Worm (Caenorhabditis elegans) whole organism, early embryonic: ENCODE data around the gene F36A4.1.

Experiments
- B0310.2 ChIP-seq: sonication (generic microtip); optimal IDR thresholded peaks from 2 replicates; lab custom pipeline; 2016; ENCODE audit warnings: mild to moderate bottlenecking, missing genetic modification characterization, missing compliant biosample characterization
- F13C5.2 ChIP-seq: sonication (generic microtip); optimal IDR thresholded peaks from 2 replicates; lab custom pipeline; 2017; ENCODE audit warnings: mild to moderate bottlenecking, missing genetic modification characterization, inconsistent platforms, missing compliant biosample characterization
- aly-1 ChIP-seq: sonication (generic microtip); optimal IDR thresholded peaks from 2 replicates; lab custom pipeline; 2016; ENCODE audit warnings: missing genetic modification characterization, missing compliant biosample characterization
- ama-1 ChIP-seq: fragments of 150-350 bp; optimal IDR thresholded peaks from 2 replicates; lab custom pipeline; 2014
- ceh-13 ChIP-seq: fragments of 200-800 bp; sonication (Bioruptor generic); optimal IDR thresholded peaks from 2 replicates; lab custom pipeline; 2018; ENCODE audit warnings: mild to moderate bottlenecking, missing genetic modification characterization, missing compliant biosample characterization
- ets-7 ChIP-seq: sonication (generic microtip); optimal IDR thresholded peaks from 2 replicates; lab custom pipeline; 2016; ENCODE audit warnings: missing genotype, missing genetic modification characterization, missing compliant biosample characterization
- flt-1 ChIP-seq: fragments of 200-800 bp; sonication (Bioruptor generic); IDR thresholded peaks from 2 replicates; pipeline ENCODE4 v1.3.6; 2022; ENCODE audit warnings: missing genetic modification characterization, missing compliant biosample characterization
- hmg-4 ChIP-seq: fragments of 200-800 bp; sonication (Bioruptor generic); optimal IDR thresholded peaks from 2 replicates; lab custom pipeline; 2018; ENCODE audit warnings: mild to moderate bottlenecking, missing genetic modification characterization, missing compliant biosample characterization
- hnd-1 ChIP-seq: sonication (generic microtip); optimal IDR thresholded peaks from 2 replicates; lab custom pipeline; 2016; ENCODE audit warnings: missing genetic modification characterization, missing compliant biosample characterization
- scrt-1 ChIP-seq: fragments of 200-800 bp; sonication (Bioruptor generic); IDR thresholded peaks from 2 replicates; pipeline ENCODE4 v1.3.6; 2022; ENCODE audit warnings: missing genetic modification characterization, missing compliant biosample characterization
- sea-1 ChIP-seq: fragments of 200-800 bp; sonication (Bioruptor generic); conservative IDR thresholded peaks from 2 replicates; pipeline ENCODE4 v1.3.6; 2022; ENCODE audit warnings: missing genetic modification characterization, missing compliant biosample characterization
- tra-4 ChIP-seq: sonication (generic microtip); optimal IDR thresholded peaks from 2 replicates; lab custom pipeline; 2017; ENCODE audit warnings: missing genetic modification characterization, missing compliant biosample characterization

DNA sequence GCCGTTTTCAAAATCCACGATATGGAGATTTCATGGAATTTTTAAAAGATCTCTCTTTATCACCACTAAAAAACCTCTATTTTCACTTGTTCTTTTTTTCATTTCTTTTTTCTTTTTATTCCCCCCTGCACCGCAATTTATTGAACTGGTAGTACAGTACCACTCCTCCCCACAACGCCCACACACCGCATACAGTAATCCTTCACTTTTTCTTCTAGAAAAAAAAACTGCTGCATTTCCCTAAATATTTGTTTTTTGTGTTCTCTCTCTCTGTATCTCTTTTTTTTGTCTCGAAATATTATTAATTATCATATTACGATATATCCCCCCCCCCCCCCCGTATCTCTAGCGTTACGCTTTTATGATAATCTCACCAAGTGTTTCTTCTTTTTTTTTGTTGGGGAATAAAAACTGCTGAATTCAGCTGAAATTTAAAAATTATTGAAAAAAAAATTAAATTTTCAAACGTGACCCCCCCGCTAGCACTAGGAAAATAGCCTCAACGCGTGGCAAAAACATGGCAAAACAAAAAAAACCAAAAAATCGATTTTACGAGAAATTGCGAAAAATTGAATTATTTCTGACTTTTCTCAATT is 44.6 kb downstream of the F36A4.1 start, which contains the start of gene Y24D9B.1:
- TF ChIP-seq flt-1 (GFP tag; lab: Robert Waterston, UW) (no peak), scrt-1 (GFP tag; lab: Robert Waterston, UW) (no peak), sea-1 (GFP tag; lab: Robert Waterston, UW) (no peak), tra-4 (tag; lab: Kevin White, UChicago) (no peak), ama-1 (lab: Kevin White, UChicago) (no peak), ets-7 (tag; lab: Kevin White, UChicago) (no peak), hnd-1 (tag; lab: Kevin White, UChicago) (no peak), ceh-13 (GFP tag; lab: Kevin White, UChicago) (no peak), B0310.2 (tag; lab: Kevin White, UChicago) (no peak), hmg-4 (GFP tag; lab: Kevin White, UChicago) (no peak), aly-1 (tag; lab: Kevin White, UChicago) (no peak), F13C5.2 (no peak)
